Worm (Caenorhabditis elegans): Measurements from ENCODE around the gene nstp-3.

nstp-3 gene

DNA sequence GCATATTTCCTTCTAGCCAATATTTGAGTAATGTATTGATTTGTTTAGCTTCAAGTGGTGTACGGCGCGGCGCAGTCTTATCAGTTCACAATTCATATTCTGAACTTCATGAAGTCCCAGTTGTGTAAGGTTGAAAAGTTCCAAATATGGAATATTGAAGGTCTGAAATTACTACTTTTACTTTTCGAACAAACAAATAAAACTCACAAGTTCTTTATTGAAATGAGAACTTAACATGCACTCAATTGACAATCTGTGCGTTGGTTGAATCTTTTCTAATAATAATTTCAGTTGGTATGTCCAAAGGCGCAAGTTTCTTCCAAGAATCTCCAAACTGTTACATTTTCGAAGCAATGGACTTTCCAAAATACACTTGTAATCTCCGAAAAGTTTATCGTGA, 39.3 kb downstream of the nstp-3 start, which contains the start of gene C53A3.4:
Gene C53A3.4, minus strand, starts transcription at position 101 of the 400 bp plus-strand sequence.
- TF ChIP-seq dmd-6 (GFP tag; IDR thresholded peaks at IDR 0.05) (no peak), pha-4 (GFP tag; IDR thresholded peaks at IDR 0.05) (no peak), pha-4 (tag; optimal IDR thresholded peaks at IDR 0.05) (no peak), egl-27 (tag; optimal IDR thresholded peaks at IDR 0.05) (no peak), attf-4 (tag; optimal IDR thresholded peaks at IDR 0.05) (no peak), gei-8 (GFP tag; optimal IDR thresholded peaks at IDR 0.05) (no peak), vab-7 (GFP tag; IDR thresholded peaks at IDR 0.05) (no peak), unc-39 (tag; optimal IDR thresholded peaks at IDR 0.05) (no peak), mdt-29 (GFP tag; IDR thresholded peaks at IDR 0.05) (no peak), zag-1 (tag; optimal IDR thresholded peaks at IDR 0.05) (no peak), F37D6.2 (tag; optimal IDR thresholded peaks at IDR 0.05) (no peak)

DNA sequence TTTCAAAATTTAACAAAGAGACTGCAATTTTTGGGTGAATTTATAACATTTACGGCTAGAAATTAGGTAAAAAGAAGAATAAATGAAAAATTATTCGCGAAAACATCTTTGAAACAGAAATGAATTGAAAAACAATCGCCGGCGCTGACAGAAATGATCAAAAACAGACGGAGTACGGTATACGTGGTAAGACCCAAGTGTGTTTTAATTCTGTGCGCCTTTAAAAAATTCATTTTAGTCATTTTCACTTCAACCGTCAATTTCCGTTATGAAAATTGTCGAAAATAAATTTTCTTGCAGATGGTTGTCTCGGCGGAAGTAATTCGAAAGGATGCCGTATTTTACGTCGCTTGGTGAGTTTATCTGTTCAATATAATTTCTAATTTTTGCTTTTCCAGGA, 41.8 kb downstream of the nstp-3 start, which contains the start of gene C53A3.3:
Gene C53A3.3, plus strand, starts transcription at position 301 of the 400 bp plus-strand sequence.
- TF ChIP-seq daf-12 (tag; optimal IDR thresholded peaks at IDR 0.05) (no peak), nhr-25 (tag; optimal IDR thresholded peaks at IDR 0.05; ENCODE audit: borderline replicate concordance, insufficient read depth) (no peak), dmd-8 (GFP tag; IDR thresholded peaks at IDR 0.05) (no peak), dmd-6 (GFP tag; IDR thresholded peaks at IDR 0.05) (no peak), nhr-41 (GFP tag; IDR thresholded peaks at IDR 0.05) (no peak), mdt-29 (GFP tag; IDR thresholded peaks at IDR 0.05) (no peak), set-16 (GFP tag; IDR thresholded peaks at IDR 0.05) (no peak), fos-1 (tag; optimal IDR thresholded peaks at IDR 0.05) (no peak), ces-1 (GFP tag; optimal IDR thresholded peaks at IDR 0.05) (no peak), lin-38 (GFP tag; IDR thresholded peaks at IDR 0.05) (no peak), mep-1 (tag; optimal IDR thresholded peaks at IDR 0.05) (no peak), madf-9 (GFP tag; conservative IDR thresholded peaks at IDR 0.05) (no peak), mxl-3 (GFP tag; optimal IDR thresholded peaks at IDR 0.05) (no peak), sdz-12 (GFP tag; optimal IDR thresholded peaks at IDR 0.05) (no peak), pqm-1 (tag; optimal IDR thresholded peaks at IDR 0.05) (no peak)

DNA sequence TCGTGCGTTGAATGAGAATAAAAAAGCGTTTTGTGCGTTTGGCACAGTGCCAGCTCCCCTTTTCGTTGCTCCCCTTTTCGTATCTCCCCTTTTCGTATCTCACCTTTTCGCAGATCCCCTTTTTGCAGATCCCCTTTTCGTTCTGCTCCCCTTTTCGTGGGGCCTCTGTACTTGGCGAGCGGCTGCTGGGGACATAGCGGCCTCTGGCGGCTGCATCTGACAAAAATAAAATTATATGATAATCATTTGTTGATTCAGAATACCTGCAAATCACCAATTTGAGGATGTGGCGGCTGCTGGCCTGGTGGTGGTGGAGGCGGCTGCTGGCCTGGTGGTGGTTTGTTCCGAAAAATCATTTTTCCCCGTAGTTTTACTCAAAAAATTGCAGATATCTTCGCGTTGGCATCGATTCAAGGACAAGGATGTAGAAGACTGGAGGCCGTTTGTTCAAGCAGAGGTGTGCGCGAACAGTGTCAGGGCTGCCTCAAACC, 42.8 kb downstream of the nstp-3 start, which contains the start of gene K09H11.11:
Gene K09H11.11, minus strand, starts transcription at position 51 of the 491 bp plus-strand sequence.
- TF ChIP-seq ceh-44 (GFP tag; IDR thresholded peaks at IDR 0.05) (peak; percentile 2; the same call in 1 of the 2 replicates), set-16 (GFP tag; IDR thresholded peaks at IDR 0.05) (peak; percentile 83)

DNA sequence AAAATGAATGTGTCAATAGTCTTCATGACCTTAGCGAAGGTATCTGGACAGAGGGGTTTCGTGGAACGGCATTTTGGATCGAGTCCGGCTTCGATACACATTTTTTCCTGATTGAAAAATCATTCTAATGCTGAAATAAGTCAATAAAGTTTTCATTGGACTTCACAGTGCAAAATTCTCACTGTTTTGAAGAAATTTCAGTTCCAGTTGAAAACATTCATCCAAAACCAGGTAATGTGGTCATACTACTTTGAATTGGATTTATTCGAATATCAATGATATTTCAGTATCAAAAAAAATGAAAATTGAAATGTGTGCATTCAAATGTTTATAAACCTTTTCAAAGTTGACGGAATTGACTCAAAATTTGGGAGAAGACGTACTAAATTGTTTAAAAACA, 44.6 kb downstream of the nstp-3 start, which contains the start of gene pgph-1:
Gene pgph-1, minus strand, starts transcription at position 101 of the 400 bp plus-strand sequence.
- TF ChIP-seq attf-4 (tag; optimal IDR thresholded peaks at IDR 0.05) = no peak
- TF ChIP-seq php-3 (GFP tag; IDR thresholded peaks at IDR 0.05) = no peak
- no peak for TF ChIP-seq skn-1 (tag; optimal IDR thresholded peaks at IDR 0.05)
- TF ChIP-seq egl-27 (tag; optimal IDR thresholded peaks at IDR 0.05) = no peak
- no peak for TF ChIP-seq mdt-29 (GFP tag; IDR thresholded peaks at IDR 0.05)
- no peak for TF ChIP-seq snpc-1.2 (GFP tag; IDR thresholded peaks at IDR 0.05)
- no peak for TF ChIP-seq zip-11 (GFP tag; IDR thresholded peaks at IDR 0.05)
- no peak for TF ChIP-seq daf-12 (tag; optimal IDR thresholded peaks at IDR 0.05)
- no peak for TF ChIP-seq F49E8.2 (tag; optimal IDR thresholded peaks at IDR 0.05; ENCODE audit: borderline replicate concordance)
- no peak for TF ChIP-seq F10B5.3 (tag; optimal IDR thresholded peaks at IDR 0.05)
- no peak for TF ChIP-seq ceh-32 (tag; optimal IDR thresholded peaks at IDR 0.05; ENCODE audit: poor library complexity)
- no peak for TF ChIP-seq pqm-1 (tag; optimal IDR thresholded peaks at IDR 0.05)
- no peak for TF ChIP-seq nhr-28 (tag; optimal IDR thresholded peaks at IDR 0.05)
- TF ChIP-seq set-16 (GFP tag; IDR thresholded peaks at IDR 0.05) = no peak
- TF ChIP-seq ceh-62 (tag; optimal IDR thresholded peaks at IDR 0.05) = no peak
- TF ChIP-seq nhr-77 (tag; optimal IDR thresholded peaks at IDR 0.05) = no peak
- no peak for TF ChIP-seq lsy-2 (tag; optimal IDR thresholded peaks at IDR 0.05)
- TF ChIP-seq dmd-9 (GFP tag; IDR thresholded peaks at IDR 0.05) = no peak
- TF ChIP-seq pha-4 (GFP tag; IDR thresholded peaks at IDR 0.05) = no peak
- TF ChIP-seq pha-4 (tag; optimal IDR thresholded peaks at IDR 0.05) = no peak
- no peak for TF ChIP-seq daf-16 (GFP tag; optimal IDR thresholded peaks at IDR 0.05)
- no peak for TF ChIP-seq daf-16 (tag; optimal IDR thresholded peaks at IDR 0.05)

Data from whole organism, L4 larva.